Worm (Caenorhabditis elegans) whole organism, L1 larva: Measurements from ENCODE around the gene fog-2.

ENCODE experiments used
- C04F5.9 ChIP-seq: sonication (generic microtip); optimal IDR thresholded peaks from 2 replicates; lab custom pipeline; 2016; ENCODE audit warnings: missing genetic modification characterization, missing compliant biosample characterization
- C34B4.2 ChIP-seq: sonication (generic microtip); optimal IDR thresholded peaks from 2 replicates; lab custom pipeline; 2017; ENCODE audit warnings: mild to moderate bottlenecking, missing genetic modification characterization, missing compliant biosample characterization
- aha-1 ChIP-seq: fragments of 150-350 bp; optimal IDR thresholded peaks from 2 replicates; lab custom pipeline; 2014; ENCODE audit warnings: missing biosample characterization, missing genetic modification characterization
- ceh-8 ChIP-seq: fragments of 200-800 bp; sonication (Bioruptor generic); optimal IDR thresholded peaks from 2 replicates; lab custom pipeline; 2018; ENCODE audit warnings: mild to moderate bottlenecking, missing genetic modification characterization, moderate library complexity, missing compliant biosample characterization
- ceh-82 ChIP-seq, 3 experiments: fragments of 150-350 bp in 1 of 3; sonication (generic microtip) in 2 of 3; optimal IDR thresholded peaks; 2 replicates each; lab custom pipeline; 2014 to 2017; ENCODE audit warnings: missing biosample characterization in 3 of 3, missing genetic modification characterization in 3 of 3
- ceh-88 ChIP-seq: fragments of 200-800 bp; sonication (Bioruptor generic); IDR thresholded peaks from 2 replicates; pipeline ENCODE4 v1.3.6; 2022; ENCODE audit warnings: missing genetic modification characterization, missing compliant biosample characterization
- ceh-90 ChIP-seq: sonication (generic microtip); optimal IDR thresholded peaks from 2 replicates; lab custom pipeline; 2016; ENCODE audit warnings: missing genetic modification characterization, missing compliant biosample characterization
- ces-1 ChIP-seq: fragments of 150-350 bp; optimal IDR thresholded peaks from 2 replicates; lab custom pipeline; 2014; ENCODE audit warnings: missing biosample characterization, missing genetic modification reagents, missing genetic modification characterization
- dsc-1 ChIP-seq: sonication (generic microtip); optimal IDR thresholded peaks from 2 replicates; lab custom pipeline; 2016; ENCODE audit warnings: mild to moderate bottlenecking, missing genetic modification characterization, missing compliant biosample characterization
- efl-1 ChIP-seq, 4 experiments: fragments of 150-350 bp; optimal IDR thresholded peaks in 3 of 4; peaks in 1 of 4; 1 replicate in 1 of 4; 2 replicates in 3 of 4; lab custom pipeline; 2014; ENCODE audit warnings: missing biosample characterization in 2 of 4, missing genetic modification characterization in 2 of 4, missing genetic modification reagents in 2 of 4
- efl-3 ChIP-seq: fragments of 200-800 bp; sonication (Bioruptor generic); optimal IDR thresholded peaks from 2 replicates; lab custom pipeline; 2018; ENCODE audit warnings: mild to moderate bottlenecking, missing genetic modification characterization, missing compliant biosample characterization
- egl-27 ChIP-seq, 2 experiments: fragments of 150-350 bp in 1 of 2; sonication (generic microtip); optimal IDR thresholded peaks; 3 replicates each; lab custom pipeline; 2017 to 2018; ENCODE audit warnings: missing biosample characterization in 2 of 2, missing genetic modification characterization in 2 of 2, missing genetic modification reagents in 2 of 2
- ets-5 ChIP-seq: fragments of 200-800 bp; sonication (Bioruptor generic); IDR thresholded peaks from 2 replicates; pipeline ENCODE4 v1.3.6; 2022; ENCODE audit warnings: missing genetic modification characterization, missing compliant biosample characterization
- fkh-10 ChIP-seq: sonication (generic microtip); optimal IDR thresholded peaks from 2 replicates; lab custom pipeline; 2017; ENCODE audit warnings: missing biosample characterization, missing genetic modification reagents, missing genetic modification characterization
- fkh-4 ChIP-seq: sonication (generic microtip); optimal IDR thresholded peaks from 2 replicates; lab custom pipeline; 2016; ENCODE audit warnings: missing compliant biosample characterization, missing genetic modification characterization, borderline replicate concordance
- fkh-8 ChIP-seq: sonication (generic microtip); optimal IDR thresholded peaks from 2 replicates; lab custom pipeline; 2016; ENCODE audit warnings: mild to moderate bottlenecking, missing genetic modification characterization, missing compliant biosample characterization
- fos-1 ChIP-seq: fragments of 150-350 bp; optimal IDR thresholded peaks from 2 replicates; lab custom pipeline; 2014; ENCODE audit warnings: missing biosample characterization, missing genetic modification characterization
- hlh-17 ChIP-seq: fragments of 200-800 bp; sonication (Bioruptor generic); optimal IDR thresholded peaks from 2 replicates; lab custom pipeline; 2018; ENCODE audit warnings: missing genetic modification characterization, mild to moderate bottlenecking, missing compliant biosample characterization, moderate library complexity, borderline replicate concordance
- isw-1 ChIP-seq: fragments of 200-800 bp; sonication (Bioruptor generic); IDR thresholded peaks from 2 replicates; pipeline ENCODE4 v1.3.6; 2022; ENCODE audit warnings: missing genetic modification characterization, missing compliant biosample characterization
- jun-1 ChIP-seq: fragments of 150-350 bp; optimal IDR thresholded peaks from 2 replicates; lab custom pipeline; 2014; ENCODE audit warnings: missing biosample characterization, missing genetic modification reagents, missing genetic modification characterization
- lin-13 ChIP-seq: fragments of 150-350 bp; optimal IDR thresholded peaks from 2 replicates; lab custom pipeline; 2014; ENCODE audit warnings: missing biosample characterization, missing genetic modification reagents, missing genetic modification characterization
- lin-14 ChIP-seq: fragments of 200-800 bp; sonication (Bioruptor generic); optimal IDR thresholded peaks from 2 replicates; lab custom pipeline; 2018; ENCODE audit warnings: mild to moderate bottlenecking, missing genetic modification characterization, moderate library complexity, missing compliant biosample characterization
- lin-39 ChIP-seq: fragments of 150-350 bp; optimal IDR thresholded peaks from 2 replicates; lab custom pipeline; 2014; ENCODE audit warnings: missing biosample characterization, missing genetic modification reagents, missing genetic modification characterization
- lsy-2 ChIP-seq, 2 experiments: fragments of 150-350 bp; optimal IDR thresholded peaks; 2 replicates each; lab custom pipeline; 2014; ENCODE audit warnings: missing biosample characterization in 2 of 2, missing genetic modification characterization in 2 of 2
- mab-9 ChIP-seq: fragments of 200-800 bp; sonication (Bioruptor generic); IDR thresholded peaks from 2 replicates; pipeline ENCODE4 v1.3.6; 2022; ENCODE audit warnings: missing genetic modification reagents, missing genetic modification characterization, missing compliant biosample characterization
- nhr-12 ChIP-seq: sonication (generic microtip); optimal IDR thresholded peaks from 2 replicates; lab custom pipeline; 2017; ENCODE audit warnings: missing biosample characterization, missing genetic modification characterization
- nhr-20 ChIP-seq: sonication (generic microtip); optimal IDR thresholded peaks from 2 replicates; lab custom pipeline; 2016; ENCODE audit warnings: mild to moderate bottlenecking, missing genetic modification characterization, missing compliant biosample characterization
- nhr-71 ChIP-seq: sonication (generic microtip); optimal IDR thresholded peaks from 2 replicates; lab custom pipeline; 2016; ENCODE audit warnings: mild to moderate bottlenecking, missing genetic modification characterization, moderate library complexity, missing compliant biosample characterization
- nhr-76 ChIP-seq: sonication (generic microtip); optimal IDR thresholded peaks from 2 replicates; lab custom pipeline; 2017; ENCODE audit warnings: missing biosample characterization, missing genetic modification characterization
- nhr-77 ChIP-seq: fragments of 150-350 bp; optimal IDR thresholded peaks from 2 replicates; lab custom pipeline; 2014; ENCODE audit warnings: missing biosample characterization, missing genetic modification characterization
- nhr-90 ChIP-seq: sonication (generic microtip); optimal IDR thresholded peaks from 2 replicates; lab custom pipeline; 2016; ENCODE audit warnings: mild to moderate bottlenecking, missing genetic modification characterization, missing compliant biosample characterization; ENCODE audit not compliant: poor library complexity
- pag-3 ChIP-seq: sonication (generic microtip); optimal IDR thresholded peaks from 2 replicates; lab custom pipeline; 2017; ENCODE audit warnings: missing genetic modification characterization, mild to moderate bottlenecking, missing compliant biosample characterization, antibody characterized with exemption, borderline replicate concordance; ENCODE audit not compliant: insufficient read depth
- pax-3 ChIP-seq: fragments of 200-800 bp; sonication (Bioruptor generic); optimal IDR thresholded peaks from 2 replicates; lab custom pipeline; 2018; ENCODE audit warnings: mild to moderate bottlenecking, missing genetic modification characterization, moderate library complexity, missing compliant biosample characterization
- rnt-1 ChIP-seq: sonication (generic microtip); optimal IDR thresholded peaks from 2 replicates; lab custom pipeline; 2016; ENCODE audit warnings: mild to moderate bottlenecking, missing genetic modification characterization, moderate library complexity, missing compliant biosample characterization
- snu-23 ChIP-seq: sonication (generic microtip); optimal IDR thresholded peaks from 2 replicates; lab custom pipeline; 2016; ENCODE audit warnings: missing genetic modification characterization, missing compliant biosample characterization
- sup-37 ChIP-seq: fragments of 200-800 bp; sonication (Bioruptor generic); optimal IDR thresholded peaks from 2 replicates; lab custom pipeline; 2018; ENCODE audit warnings: mild to moderate bottlenecking, missing genetic modification characterization, missing compliant biosample characterization
- tbx-2 ChIP-seq: sonication (generic microtip); optimal IDR thresholded peaks from 2 replicates; lab custom pipeline; 2016; ENCODE audit warnings: missing genetic modification characterization, missing compliant biosample characterization
- unc-30 ChIP-seq: sonication (generic microtip); optimal IDR thresholded peaks from 2 replicates; lab custom pipeline; 2017; ENCODE audit warnings: missing biosample characterization, missing genetic modification characterization
- unc-62 ChIP-seq: fragments of 150-350 bp; optimal IDR thresholded peaks from 2 replicates; lab custom pipeline; 2014; ENCODE audit warnings: missing biosample characterization, missing genetic modification reagents, missing genetic modification characterization
- unc-86 ChIP-seq: sonication (generic microtip); optimal IDR thresholded peaks from 2 replicates; lab custom pipeline; 2016; ENCODE audit warnings: missing genetic modification characterization, missing compliant biosample characterization
- unc-98 ChIP-seq: fragments of 200-800 bp; sonication (Bioruptor generic); IDR thresholded peaks from 2 replicates; pipeline ENCODE4 v1.3.6; 2022; ENCODE audit warnings: missing genetic modification characterization, missing compliant biosample characterization
- xbp-1 ChIP-seq: sonication (generic microtip); optimal IDR thresholded peaks from 2 replicates; lab custom pipeline; 2016; ENCODE audit warnings: missing genetic modification characterization, missing compliant biosample characterization
- zip-4 ChIP-seq: fragments of 200-800 bp; sonication (Bioruptor generic); optimal IDR thresholded peaks from 2 replicates; lab custom pipeline; 2018; ENCODE audit warnings: mild to moderate bottlenecking, missing genetic modification characterization, moderate library complexity, missing compliant biosample characterization
- ztf-11 ChIP-seq, 2 experiments: sonication (generic microtip); optimal IDR thresholded peaks; 2 replicates each; lab custom pipeline; 2016 to 2017; ENCODE audit warnings: missing genetic modification characterization in 2 of 2, missing biosample characterization in 1 of 2, missing compliant biosample characterization in 1 of 2
- ztf-4 ChIP-seq: fragments of 150-350 bp; optimal IDR thresholded peaks from 2 replicates; lab custom pipeline; 2014; ENCODE audit warnings: missing biosample characterization, missing genetic modification characterization

The fog-2 gene

DNA sequence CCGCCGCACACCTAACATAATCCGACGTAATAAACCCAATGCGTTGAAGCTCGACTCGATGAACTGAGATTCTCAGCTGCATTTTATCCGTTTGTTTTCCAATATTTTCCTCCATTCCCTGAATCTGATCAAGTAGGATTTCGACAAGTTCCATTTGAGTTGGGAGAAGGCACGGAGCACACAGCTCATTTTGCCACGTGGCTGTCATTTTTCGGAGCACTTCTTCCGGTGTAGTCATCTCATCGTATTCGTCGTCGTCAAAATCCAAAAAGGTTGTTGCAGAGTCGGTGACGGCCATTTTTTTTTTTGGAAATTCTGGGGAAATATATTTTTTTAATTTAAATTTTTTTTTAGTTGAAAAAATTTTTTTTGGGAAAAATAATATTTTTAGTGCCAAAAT is 38.4 kb downstream of the fog-2 start, which contains the start of gene sld-5:
Gene sld-5 (minus strand): TSS at position 317 of the 400 bp plus-strand sequence.
- TF ChIP-seq efl-3 (GFP tag; lab: Kevin White, UChicago) (no peak), rnt-1 (no peak), fkh-8 (tag; lab: Kevin White, UChicago) (no peak), fkh-4 (tag; lab: Kevin White, UChicago) (no peak), ceh-88 (GFP tag; lab: Robert Waterston, UW) (no peak)

ce11 chrV:20241243-20241862 is 42.3 kb downstream of the fog-2 start:
- TF ChIP-seq ztf-11 (tag; optimal IDR thresholded peaks at IDR 0.05; lab: Kevin White, UChicago) (no peak), unc-62 (no peak), fkh-10 (GFP tag; lab: Kevin White, UChicago) (no peak), fos-1 (tag; lab: Kevin White, UChicago) (no peak), ets-5 (0 out of 2 replicates have a peak, but pooled peaks have one; percentile 63)

DNA sequence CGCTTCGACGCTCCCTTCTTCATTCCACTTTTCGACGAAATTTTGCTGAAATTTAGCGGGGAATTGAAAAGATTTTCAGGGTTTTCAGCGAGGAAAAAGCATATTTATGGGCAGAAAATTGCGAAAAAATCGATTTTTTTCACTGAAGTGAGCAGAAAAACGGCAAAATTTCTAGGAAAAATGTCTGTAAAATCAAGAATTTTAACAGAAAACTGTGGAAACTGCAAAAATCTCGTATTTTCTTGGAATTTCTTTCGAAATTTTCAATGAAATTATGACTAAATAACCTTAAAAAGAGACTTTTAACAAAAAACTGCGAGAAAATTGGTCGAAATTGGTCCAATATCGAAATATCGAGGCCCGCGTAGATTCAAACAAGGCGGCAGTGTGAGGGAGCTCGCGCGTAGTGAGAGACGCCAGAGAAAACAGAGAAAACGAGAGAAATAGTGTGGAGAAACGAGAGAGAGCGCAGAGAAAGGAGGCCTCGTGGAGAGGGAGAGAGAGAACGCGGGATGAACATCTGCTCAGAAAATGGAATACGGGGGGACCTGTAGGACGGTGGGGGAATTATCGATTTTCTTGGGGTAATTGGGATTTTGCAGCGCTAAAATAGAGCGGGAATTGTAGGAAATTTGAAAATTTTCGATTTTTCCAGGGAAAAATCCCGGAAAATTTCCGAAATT is 50.5 kb downstream of the fog-2 start, which contains the start of gene swsn-1:
Gene swsn-1 (minus strand): TSS at position 51 of the 683 bp plus-strand sequence.
- no peak for TF ChIP-seq fkh-10 (GFP tag; lab: Kevin White, UChicago)
- TF ChIP-seq sup-37 (GFP tag; lab: Kevin White, UChicago) = no peak
- no peak for TF ChIP-seq aha-1 (tag; lab: Kevin White, UChicago)
- no peak for TF ChIP-seq nhr-77
- no peak for TF ChIP-seq C34B4.2 (tag; lab: Kevin White, UChicago)
- peak; percentile 61 for TF ChIP-seq tbx-2 (tag; lab: Kevin White, UChicago)
- TF ChIP-seq dsc-1 (tag; lab: Kevin White, UChicago) = peak; percentile 29
- peak; percentile 21 for TF ChIP-seq lin-13
- no peak for TF ChIP-seq zip-4 (GFP tag; lab: Kevin White, UChicago)
- TF ChIP-seq ces-1 (GFP tag; lab: Kevin White, UChicago) = no peak
- TF ChIP-seq fos-1 (tag; lab: Kevin White, UChicago) = no peak
- TF ChIP-seq efl-1 (optimal IDR thresholded peaks at IDR 0.05; lab: Kevin White, UChicago) = peak; percentile 71 to 83
- peak; percentile 43 to 94 for TF ChIP-seq efl-1 (GFP tag; optimal IDR thresholded peaks at IDR 0.05 in 1 of 2; lab: Kevin White, UChicago)
- no peak for TF ChIP-seq pax-3
- TF ChIP-seq C04F5.9 (tag; lab: Kevin White, UChicago) = no peak
- peak; percentile 32 to 38 for TF ChIP-seq lsy-2 (tag; optimal IDR thresholded peaks at IDR 0.05; lab: Kevin White, UChicago)
- no peak for TF ChIP-seq ztf-4 (tag; lab: Kevin White, UChicago)
- peak; percentile 41 for TF ChIP-seq xbp-1 (tag; lab: Kevin White, UChicago)
- TF ChIP-seq unc-30 (tag; lab: Kevin White, UChicago) = no peak
- no peak for TF ChIP-seq nhr-76 (tag; lab: Kevin White, UChicago)
- no peak for TF ChIP-seq nhr-12 (tag; lab: Kevin White, UChicago)
- peak; percentile 82 for TF ChIP-seq lin-14 (GFP tag; lab: Kevin White, UChicago)
- peak; percentile 37 for TF ChIP-seq nhr-90 (tag; lab: Kevin White, UChicago)
- no peak for TF ChIP-seq hlh-17 (GFP tag; lab: Kevin White, UChicago)
- no peak for TF ChIP-seq ceh-90 (tag; lab: Kevin White, UChicago)
- peak; percentile 30 to 68 (median 41) for TF ChIP-seq ceh-82 (tag; optimal IDR thresholded peaks at IDR 0.05; lab: Kevin White, UChicago)
- peak; percentile 57 for TF ChIP-seq isw-1 (GFP tag; lab: Robert Waterston, UW)
- TF ChIP-seq unc-86 (tag; lab: Kevin White, UChicago) = peak; percentile 3
- peak; percentile 74 for TF ChIP-seq nhr-71 (tag; lab: Kevin White, UChicago)
- no peak for TF ChIP-seq efl-3 (GFP tag; lab: Kevin White, UChicago)
- TF ChIP-seq unc-98 (GFP tag; lab: Robert Waterston, UW) = no peak
- TF ChIP-seq pag-3 (tag; lab: Kevin White, UChicago) = no peak
- TF ChIP-seq lin-39 = no peak
- TF ChIP-seq egl-27 (tag; optimal IDR thresholded peaks at IDR 0.05; lab: Kevin White, UChicago) = no peak
- no peak for TF ChIP-seq ceh-8
- TF ChIP-seq jun-1 (tag; lab: Kevin White, UChicago) = peak; percentile 35
- TF ChIP-seq snu-23 (GFP tag; lab: Kevin White, UChicago) = peak; percentile 62
- peak; percentile 44 for TF ChIP-seq nhr-20 (tag; lab: Kevin White, UChicago)
- no peak for TF ChIP-seq mab-9 (GFP tag; lab: Robert Waterston, UW)
